Worm (Caenorhabditis elegans): Measurements from ENCODE around the gene T12A7.6.

- TF ChIP-seq B0310.2 (tag; optimal IDR thresholded peaks at IDR 0.05) (no peak), ama-1 (optimal IDR thresholded peaks at IDR 0.05) (no peak), hnd-1 (tag; optimal IDR thresholded peaks at IDR 0.05) (no peak), F13C5.2 (tag; optimal IDR thresholded peaks at IDR 0.05) (no peak), flt-1 (GFP tag; IDR thresholded peaks at IDR 0.05) (no peak), ets-7 (tag; optimal IDR thresholded peaks at IDR 0.05) (no peak), hmbx-1 (tag; optimal IDR thresholded peaks at IDR 0.05) (no peak), pes-1 (GFP tag; IDR thresholded peaks at IDR 0.05) (no peak), tbx-11 (GFP tag; IDR thresholded peaks at IDR 0.05) (no peak), ceh-36 (tag; optimal IDR thresholded peaks at IDR 0.05) (no peak), tbx-37 (GFP tag; conservative IDR thresholded peaks at IDR 0.05) (no peak), hmg-4 (GFP tag; optimal IDR thresholded peaks at IDR 0.05) (no peak)
Observed at ce11 chrIV:11785064-11785840, 36.2 kb downstream of the T12A7.6 start.
